Worm (Caenorhabditis elegans) whole organism, L4 larva: Measurements from ENCODE around the gene K03B8.11.
A peak's percentile ranks its signal among the peaks of the same experiment; 100 is the strongest.

Source experiments
- R02D3.7 ChIP-seq: fragments of 150-350 bp; sonication (generic microtip); optimal IDR thresholded peaks from 3 replicates; lab custom pipeline; 2014; ENCODE audit warnings: missing biosample characterization, missing genetic modification characterization
- Y48G9A.11 ChIP-seq: fragments of 200-800 bp; sonication (Bioruptor generic); IDR thresholded peaks from 2 replicates; pipeline ENCODE4 v1.3.6; 2022; ENCODE audit warnings: missing genetic modification reagents, missing genetic modification characterization, missing compliant biosample characterization
- ZK337.2 ChIP-seq: fragments of 200-800 bp; sonication (Bioruptor generic); IDR thresholded peaks from 2 replicates; pipeline ENCODE4 v1.3.6; 2022; ENCODE audit warnings: missing genetic modification reagents, missing genetic modification characterization, missing compliant biosample characterization
- ZK546.5 ChIP-seq, 2 experiments: sonication (generic microtip); optimal IDR thresholded peaks; 2 replicates each; lab custom pipeline; 2017; ENCODE audit warnings: missing biosample characterization in 2 of 2, missing genetic modification characterization in 2 of 2
- aha-1 ChIP-seq: fragments of 150-350 bp; peaks from one replicate; lab custom pipeline; 2014; ENCODE audit warnings: missing biosample characterization, missing genetic modification characterization
- ama-1 ChIP-seq: fragments of 150-350 bp; optimal IDR thresholded peaks from 2 replicates; lab custom pipeline; 2014; ENCODE audit warnings: inconsistent platforms, mixed read lengths
- attf-4 ChIP-seq: sonication (generic microtip); optimal IDR thresholded peaks from 3 replicates; lab custom pipeline; 2017; ENCODE audit warnings: missing biosample characterization, missing genetic modification characterization
- ceh-32 ChIP-seq: sonication (generic microtip); optimal IDR thresholded peaks from 2 replicates; lab custom pipeline; 2016; ENCODE audit warnings: mild to moderate bottlenecking, missing genetic modification characterization, missing compliant biosample characterization; ENCODE audit not compliant: poor library complexity
- ceh-62 ChIP-seq: sonication (generic microtip); optimal IDR thresholded peaks from 2 replicates; lab custom pipeline; 2017; ENCODE audit warnings: missing biosample characterization, missing genetic modification characterization
- cey-2 ChIP-seq: sonication (generic microtip); optimal IDR thresholded peaks from 3 replicates; lab custom pipeline; 2017; ENCODE audit warnings: missing genetic modification characterization, mild to moderate bottlenecking, missing compliant biosample characterization, antibody characterized with exemption, borderline replicate concordance; ENCODE audit not compliant: insufficient read depth
- ctbp-1 ChIP-seq: fragments of 200-800 bp; sonication (Bioruptor generic); IDR thresholded peaks from 2 replicates; pipeline ENCODE4 v1.3.6; 2022; ENCODE audit warnings: missing genetic modification reagents, missing genetic modification characterization, missing compliant biosample characterization
- daf-16 ChIP-seq, 3 experiments: sonication (generic microtip); optimal IDR thresholded peaks; 2 replicates each; lab custom pipeline; 2016 to 2017; ENCODE audit warnings: missing genetic modification characterization in 3 of 3, missing genetic modification reagents in 3 of 3, mild to moderate bottlenecking in 2 of 3, missing compliant biosample characterization in 2 of 3, missing biosample characterization in 1 of 3, moderate library complexity in 1 of 3
- fos-1 ChIP-seq: fragments of 150-350 bp; optimal IDR thresholded peaks from 2 replicates; lab custom pipeline; 2014; ENCODE audit warnings: missing biosample characterization, missing genetic modification characterization
- gei-8 ChIP-seq: fragments of 200-800 bp; sonication (Bioruptor generic); optimal IDR thresholded peaks from 2 replicates; lab custom pipeline; 2018; ENCODE audit warnings: mild to moderate bottlenecking, missing genetic modification characterization, missing compliant biosample characterization
- lim-7 ChIP-seq: fragments of 200-800 bp; sonication (Bioruptor generic); IDR thresholded peaks from 2 replicates; pipeline ENCODE4 v1.3.6; 2022; ENCODE audit warnings: missing genetic modification characterization, missing compliant biosample characterization
- lin-1 ChIP-seq: fragments of 200-800 bp; sonication (Bioruptor generic); IDR thresholded peaks from 2 replicates; pipeline ENCODE4 v1.3.6; 2022; ENCODE audit warnings: missing genetic modification reagents, missing genetic modification characterization, missing compliant biosample characterization
- lin-13 ChIP-seq: fragments of 150-350 bp; optimal IDR thresholded peaks from 2 replicates; lab custom pipeline; 2014; ENCODE audit warnings: missing biosample characterization, missing genetic modification reagents, missing genetic modification characterization
- lin-39 ChIP-seq: fragments of 150-350 bp; optimal IDR thresholded peaks from 2 replicates; lab custom pipeline; 2014; ENCODE audit warnings: missing biosample characterization, missing genetic modification reagents, missing genetic modification characterization
- madf-5 ChIP-seq, 2 experiments: fragments of 200-800 bp; sonication (Bioruptor generic); IDR thresholded peaks; 2 replicates each; pipeline ENCODE4 v1.3.6; 2022; ENCODE audit warnings: missing compliant biosample characterization in 2 of 2, missing genetic modification characterization in 2 of 2
- mxl-3 ChIP-seq: fragments of 200-800 bp; sonication (Bioruptor generic); optimal IDR thresholded peaks from 2 replicates; lab custom pipeline; 2018; ENCODE audit warnings: mild to moderate bottlenecking, missing genetic modification characterization, missing compliant biosample characterization
- nhr-102 ChIP-seq: sonication (generic microtip); optimal IDR thresholded peaks from 2 replicates; lab custom pipeline; 2016; ENCODE audit warnings: mild to moderate bottlenecking, missing genetic modification characterization, moderate library complexity, missing compliant biosample characterization
- nhr-42 ChIP-seq: fragments of 200-800 bp; sonication (Bioruptor generic); IDR thresholded peaks from 2 replicates; pipeline ENCODE4 v1.3.6; 2022; ENCODE audit warnings: missing genetic modification characterization, missing compliant biosample characterization
- pha-4 ChIP-seq, 2 experiments: fragments of 150-350 bp in 1 of 2; fragments of 200-800 bp in 1 of 2; sonication (Bioruptor generic) in 1 of 2; IDR thresholded peaks in 1 of 2; optimal IDR thresholded peaks in 1 of 2; 2 replicates each; pipeline versions ENCODE4 v1.3.6 to Lab custom; 2014 to 2022; ENCODE audit warnings: missing genetic modification characterization in 2 of 2, missing genetic modification reagents in 2 of 2, missing biosample characterization in 1 of 2, missing compliant biosample characterization in 1 of 2
- rbr-2 ChIP-seq: sonication (generic microtip); optimal IDR thresholded peaks from 2 replicates; lab custom pipeline; 2016; ENCODE audit warnings: missing genotype, missing genetic modification characterization, missing compliant biosample characterization
- saeg-2 ChIP-seq: fragments of 200-800 bp; sonication (Bioruptor generic); IDR thresholded peaks from 2 replicates; pipeline ENCODE4 v1.3.6; 2022; ENCODE audit warnings: missing genetic modification reagents, missing genetic modification characterization, missing compliant biosample characterization
- snpc-4 ChIP-seq: fragments of 150-350 bp; optimal IDR thresholded peaks from 2 replicates; lab custom pipeline; 2014; ENCODE audit warnings: missing biosample characterization, missing genetic modification characterization
- unc-39 ChIP-seq: sonication (generic microtip); optimal IDR thresholded peaks from 2 replicates; lab custom pipeline; 2017; ENCODE audit warnings: missing biosample characterization, missing genetic modification characterization
- unc-62 ChIP-seq, 3 experiments: fragments of 150-350 bp in 1 of 3; sonication (generic microtip); optimal IDR thresholded peaks in 2 of 3; peaks in 1 of 3; 1 replicate in 1 of 3; 2 replicates in 2 of 3; lab custom pipeline; 2014 to 2017; ENCODE audit warnings: missing biosample characterization in 3 of 3, missing genetic modification characterization in 3 of 3, missing genetic modification reagents in 3 of 3, missing genotype in 1 of 3
- zfp-2 ChIP-seq: sonication (generic microtip); optimal IDR thresholded peaks from 2 replicates; lab custom pipeline; 2016; ENCODE audit warnings: mild to moderate bottlenecking, missing genetic modification characterization, missing compliant biosample characterization
- zip-11 ChIP-seq: fragments of 200-800 bp; sonication (Bioruptor generic); IDR thresholded peaks from 2 replicates; pipeline ENCODE4 v1.3.6; 2022; ENCODE audit warnings: missing genetic modification characterization, missing compliant biosample characterization
- ztf-7 ChIP-seq: fragments of 150-350 bp; optimal IDR thresholded peaks from 2 replicates; lab custom pipeline; 2014; ENCODE audit warnings: missing biosample characterization, missing genetic modification characterization

The K03B8.11 gene

DNA sequence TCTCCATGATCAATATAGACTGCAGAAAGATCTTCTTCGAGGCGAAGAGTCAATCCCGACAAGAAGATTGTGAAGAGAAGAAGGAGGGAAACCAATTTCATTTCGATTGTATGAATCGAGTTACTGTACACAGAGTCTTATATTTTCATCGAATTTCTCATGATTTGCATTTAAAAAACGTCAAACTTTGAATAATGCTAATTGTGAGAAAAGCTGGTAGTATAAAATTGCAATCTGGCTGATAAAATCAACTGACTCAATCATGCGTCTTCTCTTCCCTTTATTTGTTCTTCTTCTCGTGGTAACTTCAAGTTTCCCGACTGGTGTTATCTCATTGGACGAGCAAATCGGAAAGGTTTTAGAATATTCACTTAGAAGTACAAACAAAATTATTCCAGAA is at the start of gene K03B8.11, which contains the start of gene K03B8.14:
TSS of gene K03B8.11 (minus strand) at position 101 of the 400 bp plus-strand sequence.
TSS of gene K03B8.14 (plus strand) at position 110 of the 400 bp plus-strand sequence.
- TF ChIP-seq aha-1 (tag; lab: Kevin White, UChicago) (peak; percentile 31), nhr-42 (no peak), R02D3.7 (tag; lab: Kevin White, UChicago) (no peak), snpc-4 (tag; lab: Kevin White, UChicago) (no peak), ceh-32 (tag; lab: Kevin White, UChicago) (no peak), lin-39 (tag; lab: Kevin White, UChicago) (no peak), Y48G9A.11 (GFP tag; lab: Robert Waterston, UW) (no peak), zfp-2 (tag; lab: Kevin White, UChicago) (no peak), rbr-2 (tag; lab: Kevin White, UChicago) (no peak)

- TF ChIP-seq ZK337.2 = no peak
- TF ChIP-seq unc-62 (GFP tag; optimal IDR thresholded peaks at IDR 0.05 in 1 of 2; lab: Kevin White, UChicago) = peak in 1 of 2 experiments; percentile 94
- no peak for TF ChIP-seq unc-62 (tag; optimal IDR thresholded peaks at IDR 0.05; lab: Kevin White, UChicago)
- TF ChIP-seq madf-5 (GFP tag; IDR thresholded peaks at IDR 0.05; lab: Robert Waterston, UW) = no peak
- no peak for TF ChIP-seq attf-4 (tag; lab: Kevin White, UChicago)
- TF ChIP-seq R02D3.7 (tag; lab: Kevin White, UChicago) = no peak
- TF ChIP-seq ctbp-1 = no peak
- TF ChIP-seq gei-8 (GFP tag; lab: Kevin White, UChicago) = no peak
- TF ChIP-seq ztf-7 (tag; lab: Kevin White, UChicago) = no peak
- TF ChIP-seq, all 104 proteins: peak for 1
Measured at ce11 chrV:11439202-11439601, 48.9 kb upstream of the K03B8.11 start.

DNA sequence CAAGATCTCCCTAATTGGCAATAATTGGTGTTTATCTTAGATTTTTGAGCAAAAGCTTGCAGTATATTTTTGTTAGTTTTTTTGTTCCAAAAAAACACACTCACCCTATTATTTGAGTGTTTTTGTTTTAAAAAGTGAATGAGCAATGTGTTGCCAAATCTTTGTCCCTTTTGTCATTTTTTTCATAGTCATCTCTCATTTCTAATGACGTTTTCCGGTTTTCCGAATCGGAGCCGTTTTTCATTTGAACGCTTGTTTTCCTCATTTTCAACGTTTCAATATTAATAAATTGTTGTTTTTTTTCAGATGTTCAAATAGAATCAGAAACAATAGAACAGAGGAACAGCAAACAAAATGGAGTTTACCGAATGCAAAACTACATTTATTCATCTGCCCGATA is 48.2 kb upstream of the K03B8.11 start, which contains the start of gene dmsr-1:
TSS of gene dmsr-1 (plus strand) at position 301 of the 400 bp plus-strand sequence.
- TF ChIP-seq fos-1 (tag; lab: Kevin White, UChicago) = no peak
- TF ChIP-seq ama-1 (lab: Kevin White, UChicago) = no peak
- TF ChIP-seq rbr-2 (tag; lab: Kevin White, UChicago) = no peak
- no peak for TF ChIP-seq lim-7 (GFP tag; lab: Robert Waterston, UW)
- no peak for TF ChIP-seq unc-39
- no peak for TF ChIP-seq ceh-62
- TF ChIP-seq lin-1 (GFP tag; lab: Robert Waterston, UW) = no peak
- no peak for TF ChIP-seq zip-11
- no peak for TF ChIP-seq zfp-2 (tag; lab: Kevin White, UChicago)
- no peak for TF ChIP-seq pha-4 (GFP tag; IDR thresholded peaks at IDR 0.05; lab: Robert Waterston, UW)
- no peak for TF ChIP-seq pha-4 (tag; optimal IDR thresholded peaks at IDR 0.05; lab: Kevin White, UChicago)
- TF ChIP-seq saeg-2 (GFP tag; lab: Robert Waterston, UW) = no peak
- no peak for TF ChIP-seq mxl-3
- TF ChIP-seq daf-16 (GFP tag; optimal IDR thresholded peaks at IDR 0.05; lab: Kevin White, UChicago) = no peak
- TF ChIP-seq daf-16 (tag; optimal IDR thresholded peaks at IDR 0.05; lab: Kevin White, UChicago) = no peak
- no peak for TF ChIP-seq ZK546.5 (tag; optimal IDR thresholded peaks at IDR 0.05; lab: Kevin White, UChicago)

- peak; percentile 80 for TF ChIP-seq aha-1 (tag; lab: Kevin White, UChicago)
- TF ChIP-seq lin-13 (GFP tag; lab: Kevin White, UChicago) = no peak
Measured at ce11 chrV:11436407-11436806, 46.1 kb upstream of the K03B8.11 start.

DNA sequence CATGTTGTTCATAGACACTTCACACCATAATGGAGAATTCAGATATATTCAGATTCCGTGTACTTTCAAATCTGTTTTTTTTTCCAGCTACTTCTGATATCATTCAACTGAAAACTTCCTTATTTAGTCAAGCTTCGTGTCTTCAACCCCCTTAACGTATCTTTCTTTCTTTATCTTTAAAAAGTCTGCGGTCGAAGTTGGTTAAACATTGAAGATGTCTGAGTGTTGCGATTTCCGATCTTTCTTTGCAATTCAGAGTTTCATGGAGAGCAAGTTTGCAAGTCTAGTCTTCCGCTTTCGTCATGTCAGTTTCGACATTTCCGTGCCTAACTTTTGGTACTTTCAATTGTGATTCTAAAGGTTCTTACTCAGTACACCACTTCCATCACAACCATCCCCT is 44.9 kb upstream of the K03B8.11 start:
- TF ChIP-seq nhr-102 (tag; lab: Kevin White, UChicago) (no peak), unc-62 (GFP tag; optimal IDR thresholded peaks at IDR 0.05 in 1 of 2; lab: Kevin White, UChicago) (peak in 1 of 2 experiments; percentile 91), unc-62 (tag; optimal IDR thresholded peaks at IDR 0.05; lab: Kevin White, UChicago) (no peak), cey-2 (no peak)
